Worm (Caenorhabditis elegans) whole organism, young adult: ENCODE data around the gene npa-1.

Experiments
- B0019.2 ChIP-seq: fragments of 200-800 bp; sonication (Bioruptor generic); conservative IDR thresholded peaks from 2 replicates; pipeline ENCODE4 v1.3.6; 2022; ENCODE audit warnings: missing genetic modification reagents, missing genetic modification characterization, missing compliant biosample characterization
- B0336.3 ChIP-seq: fragments of 200-800 bp; sonication (Bioruptor generic); IDR thresholded peaks from 2 replicates; pipeline ENCODE4 v1.3.6; 2022; ENCODE audit warnings: missing genetic modification characterization, missing compliant biosample characterization
- F10E7.11 ChIP-seq: sonication (generic microtip); optimal IDR thresholded peaks from 2 replicates; lab custom pipeline; 2017; ENCODE audit warnings: mild to moderate bottlenecking, missing genetic modification characterization, moderate library complexity, missing compliant biosample characterization
- F37B4.10 ChIP-seq: fragments of 200-800 bp; sonication (Bioruptor generic); IDR thresholded peaks from 2 replicates; pipeline ENCODE4 v1.3.6; 2022; ENCODE audit warnings: missing genetic modification characterization, missing compliant biosample characterization
- F39B2.1 ChIP-seq: fragments of 200-800 bp; sonication (Bioruptor generic); IDR thresholded peaks from 2 replicates; pipeline ENCODE4 v1.3.6; 2022; ENCODE audit warnings: missing genetic modification reagents, missing genetic modification characterization, missing compliant biosample characterization
- F57A8.1 ChIP-seq: fragments of 200-800 bp; sonication (Bioruptor generic); optimal IDR thresholded peaks from 2 replicates; lab custom pipeline; 2018; ENCODE audit warnings: mild to moderate bottlenecking, missing genetic modification characterization, moderate library complexity, missing compliant biosample characterization
- F57C9.4 ChIP-seq: sonication (generic microtip); optimal IDR thresholded peaks from 2 replicates; lab custom pipeline; 2017; ENCODE audit warnings: mild to moderate bottlenecking, missing genetic modification characterization, missing compliant biosample characterization
- K11D2.4 ChIP-seq: fragments of 200-800 bp; sonication (Bioruptor generic); IDR thresholded peaks from 2 replicates; pipeline ENCODE4 v1.3.6; 2022; ENCODE audit warnings: missing genetic modification reagents, missing genetic modification characterization, missing compliant biosample characterization
- K12H6.12 ChIP-seq: fragments of 200-800 bp; sonication (Bioruptor generic); optimal IDR thresholded peaks from 2 replicates; lab custom pipeline; 2018; ENCODE audit warnings: mild to moderate bottlenecking, missing genetic modification characterization, missing compliant biosample characterization
- ZK185.1 ChIP-seq: sonication (generic microtip); optimal IDR thresholded peaks from 2 replicates; lab custom pipeline; 2016; ENCODE audit warnings: mild to moderate bottlenecking, missing genetic modification characterization, missing compliant biosample characterization; ENCODE audit not compliant: poor library complexity, severe bottlenecking
- aptf-3 ChIP-seq: fragments of 200-800 bp; sonication (Bioruptor generic); IDR thresholded peaks from 2 replicates; pipeline ENCODE4 v1.3.6; 2022; ENCODE audit warnings: missing genetic modification characterization, missing compliant biosample characterization
- athp-1 ChIP-seq: sonication (generic microtip); optimal IDR thresholded peaks from 2 replicates; lab custom pipeline; 2017; ENCODE audit warnings: mild to moderate bottlenecking, missing genetic modification characterization, missing compliant biosample characterization
- attf-3 ChIP-seq: fragments of 200-800 bp; sonication (Bioruptor generic); conservative IDR thresholded peaks from 2 replicates; pipeline ENCODE4 v1.3.6; 2022; ENCODE audit warnings: missing genetic modification reagents, missing genetic modification characterization, missing compliant biosample characterization
- attf-6 ChIP-seq: fragments of 200-800 bp; sonication (Bioruptor generic); IDR thresholded peaks from 2 replicates; pipeline ENCODE4 v1.3.6; 2022; ENCODE audit warnings: missing genetic modification reagents, missing genetic modification characterization, missing compliant biosample characterization
- cebp-2 ChIP-seq: fragments of 200-800 bp; sonication (Bioruptor generic); IDR thresholded peaks from 2 replicates; pipeline ENCODE4 v1.3.6; 2022; ENCODE audit warnings: missing genetic modification characterization, missing compliant biosample characterization
- ceh-100 ChIP-seq: fragments of 200-800 bp; sonication (Bioruptor generic); IDR thresholded peaks from 2 replicates; pipeline ENCODE4 v1.3.6; 2022; ENCODE audit warnings: missing genetic modification reagents, missing genetic modification characterization, missing compliant biosample characterization
- ceh-40 ChIP-seq: fragments of 200-800 bp; sonication (Bioruptor generic); IDR thresholded peaks from 2 replicates; pipeline ENCODE4 v1.3.6; 2022; ENCODE audit warnings: missing genetic modification characterization, missing compliant biosample characterization
- ceh-79 ChIP-seq: sonication (generic microtip); optimal IDR thresholded peaks from 2 replicates; lab custom pipeline; 2017; ENCODE audit warnings: mild to moderate bottlenecking, missing genetic modification characterization, missing compliant biosample characterization
- efl-1 ChIP-seq: fragments of 150-350 bp; optimal IDR thresholded peaks from 2 replicates; lab custom pipeline; 2014; ENCODE audit warnings: missing biosample characterization, missing genetic modification reagents, missing genetic modification characterization
- egl-18 ChIP-seq: fragments of 200-800 bp; sonication (Bioruptor generic); IDR thresholded peaks from 2 replicates; pipeline ENCODE4 v1.3.6; 2022; ENCODE audit warnings: missing genetic modification reagents, missing genetic modification characterization, missing compliant biosample characterization
- ekl-4 ChIP-seq: fragments of 200-800 bp; sonication (Bioruptor generic); IDR thresholded peaks from 2 replicates; pipeline ENCODE4 v1.3.6; 2022; ENCODE audit warnings: missing genetic modification reagents, missing genetic modification characterization, missing compliant biosample characterization
- him-1 ChIP-seq: sonication (generic microtip); optimal IDR thresholded peaks from 2 replicates; lab custom pipeline; 2016; ENCODE audit warnings: missing genotype, missing genetic modification reagents, missing genetic modification characterization, missing compliant biosample characterization
- hrde-1 ChIP-seq: sonication (generic microtip); optimal IDR thresholded peaks from 2 replicates; lab custom pipeline; 2016; ENCODE audit warnings: missing genetic modification characterization, mild to moderate bottlenecking, missing compliant biosample characterization, moderate library complexity, missing genotype, missing genetic modification reagents, borderline replicate concordance
- hsf-1 ChIP-seq: fragments of 200-800 bp; sonication (Bioruptor generic); IDR thresholded peaks from 2 replicates; pipeline ENCODE4 v1.3.6; 2022; ENCODE audit warnings: missing genetic modification reagents, missing genetic modification characterization, missing compliant biosample characterization
- lin-54 ChIP-seq: fragments of 200-800 bp; sonication (Bioruptor generic); optimal IDR thresholded peaks from 2 replicates; lab custom pipeline; 2018; ENCODE audit warnings: mild to moderate bottlenecking, missing genetic modification characterization, missing compliant biosample characterization
- lir-1 ChIP-seq: fragments of 200-800 bp; sonication (Bioruptor generic); conservative IDR thresholded peaks from 2 replicates; pipeline ENCODE4 v1.3.6; 2022; ENCODE audit warnings: missing genetic modification reagents, missing genetic modification characterization, missing compliant biosample characterization
- lsy-27 ChIP-seq: sonication (generic microtip); optimal IDR thresholded peaks from 2 replicates; lab custom pipeline; 2017; ENCODE audit warnings: missing genetic modification characterization, mild to moderate bottlenecking, missing compliant biosample characterization, antibody characterized with exemption, missing genotype, borderline replicate concordance; ENCODE audit not compliant: insufficient read depth
- madf-6 ChIP-seq: fragments of 200-800 bp; sonication (Bioruptor generic); IDR thresholded peaks from 2 replicates; pipeline ENCODE4 v1.3.6; 2022; ENCODE audit warnings: missing genetic modification reagents, missing genetic modification characterization, missing compliant biosample characterization
- nhr-90 ChIP-seq: sonication (generic microtip); optimal IDR thresholded peaks from 2 replicates; lab custom pipeline; 2016; ENCODE audit warnings: missing genotype, mild to moderate bottlenecking, missing genetic modification characterization, missing compliant biosample characterization
- pbrm-1 ChIP-seq: fragments of 200-800 bp; sonication (Bioruptor generic); IDR thresholded peaks from 2 replicates; pipeline ENCODE4 v1.3.6; 2022; ENCODE audit warnings: missing genetic modification reagents, missing genetic modification characterization, missing compliant biosample characterization
- repo-1 ChIP-seq: sonication (generic microtip); optimal IDR thresholded peaks from 2 replicates; lab custom pipeline; 2017; ENCODE audit warnings: mild to moderate bottlenecking, missing genetic modification characterization, missing compliant biosample characterization
- rpc-1 ChIP-seq, 2 experiments: fragments of 150-350 bp in 1 of 2; sonication (generic microtip) in 1 of 2; optimal IDR thresholded peaks; 2 replicates each; lab custom pipeline; 2014 to 2018; ENCODE audit warnings: missing biosample characterization in 1 of 2, missing genetic modification characterization in 1 of 2, missing genetic modification reagents in 1 of 2, missing genotype in 1 of 2
- sea-2 ChIP-seq: fragments of 200-800 bp; sonication (Bioruptor generic); IDR thresholded peaks from 2 replicates; pipeline ENCODE4 v1.3.6; 2022; ENCODE audit warnings: missing genetic modification characterization, missing compliant biosample characterization
- snpc-1.1 ChIP-seq: sonication (generic microtip); optimal IDR thresholded peaks from 2 replicates; lab custom pipeline; 2017; ENCODE audit warnings: missing genetic modification characterization, mild to moderate bottlenecking, missing compliant biosample characterization, antibody characterized with exemption, moderate library complexity, missing genotype, missing genetic modification reagents; ENCODE audit not compliant: insufficient read depth
- snpc-1.3 ChIP-seq: sonication (generic microtip); optimal IDR thresholded peaks from 2 replicates; lab custom pipeline; 2017; ENCODE audit warnings: missing genetic modification characterization, mild to moderate bottlenecking, missing compliant biosample characterization, antibody characterized with exemption, moderate library complexity, missing genotype, missing genetic modification reagents; ENCODE audit not compliant: insufficient read depth
- snpc-4 ChIP-seq, 5 experiments: fragments of 150-350 bp in 1 of 5; sonication (generic microtip) in 4 of 5; optimal IDR thresholded peaks; 2 replicates each; lab custom pipeline; 2014 to 2018; ENCODE audit warnings: missing genetic modification characterization in 5 of 5, missing biosample characterization in 3 of 5, antibody characterized with exemption in 2 of 5, mild to moderate bottlenecking in 2 of 5, missing compliant biosample characterization in 2 of 5, missing genotype in 2 of 5, moderate library complexity in 2 of 5, missing genetic modification reagents in 1 of 5
- somi-1 ChIP-seq: fragments of 200-800 bp; sonication (Bioruptor generic); optimal IDR thresholded peaks from 2 replicates; lab custom pipeline; 2018; ENCODE audit warnings: mild to moderate bottlenecking, missing genetic modification characterization, missing compliant biosample characterization
- sptf-2 ChIP-seq: fragments of 200-800 bp; sonication (Bioruptor generic); optimal IDR thresholded peaks from 2 replicates; lab custom pipeline; 2018; ENCODE audit warnings: mild to moderate bottlenecking, missing genetic modification characterization, missing compliant biosample characterization
- tbx-9 ChIP-seq: sonication (generic microtip); optimal IDR thresholded peaks from 2 replicates; lab custom pipeline; 2016; ENCODE audit warnings: borderline replicate concordance, missing genetic modification characterization, inconsistent platforms, missing compliant biosample characterization
- unc-62 ChIP-seq: fragments of 150-350 bp; optimal IDR thresholded peaks from 2 replicates; lab custom pipeline; 2014; ENCODE audit warnings: missing biosample characterization, missing genetic modification reagents, missing genetic modification characterization
- zfh-2 ChIP-seq: fragments of 200-800 bp; sonication (Bioruptor generic); conservative IDR thresholded peaks from 2 replicates; pipeline ENCODE4 v1.3.6; 2022; ENCODE audit warnings: missing genetic modification reagents, missing genetic modification characterization, missing compliant biosample characterization
- ztf-22 ChIP-seq: fragments of 200-800 bp; sonication (Bioruptor generic); optimal IDR thresholded peaks from 2 replicates; lab custom pipeline; 2018; ENCODE audit warnings: mild to moderate bottlenecking, missing genetic modification characterization, moderate library complexity, missing compliant biosample characterization
- ztf-25 ChIP-seq: fragments of 200-800 bp; sonication (Bioruptor generic); IDR thresholded peaks from 2 replicates; pipeline ENCODE4 v1.3.6; 2022; ENCODE audit warnings: missing genetic modification reagents, missing genetic modification characterization, missing compliant biosample characterization
- ztf-26 ChIP-seq: sonication (generic microtip); optimal IDR thresholded peaks from 2 replicates; lab custom pipeline; 2017; ENCODE audit warnings: missing genetic modification characterization, missing compliant biosample characterization

The npa-1 gene

DNA sequence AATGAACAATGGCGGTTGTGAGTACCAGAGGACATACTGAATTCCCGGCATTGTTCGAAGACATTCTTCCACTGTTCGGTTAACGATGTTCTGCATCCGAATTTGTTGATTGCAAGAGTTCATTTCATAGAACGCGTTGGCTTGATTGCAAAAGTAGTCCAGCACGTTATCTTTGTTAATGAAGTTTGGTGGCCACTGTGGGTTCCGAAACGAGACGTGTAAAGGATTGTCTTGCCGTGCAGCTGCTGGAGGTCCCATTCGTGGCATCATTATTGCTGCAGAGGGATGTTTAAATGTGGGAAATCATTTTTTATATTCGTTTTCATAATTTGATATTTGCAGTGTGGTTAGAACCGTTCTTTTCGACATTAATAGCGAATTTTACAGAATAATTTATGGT is 16.2 kb upstream of the npa-1 start, which contains the start of gene mdt-6:
TSS of gene mdt-6 (minus strand) at position 275 of the 400 bp plus-strand sequence.
- no peak for TF ChIP-seq F10E7.11 (tag; lab: Kevin White, UChicago)
- TF ChIP-seq ekl-4 (GFP tag; lab: Robert Waterston, UW) = peak; percentile 13; the same call in 1 of the 2 replicates
- 0 out of 2 replicates have a peak, but pooled peaks have one; percentile 31 for TF ChIP-seq hsf-1 (GFP tag; lab: Robert Waterston, UW)
- TF ChIP-seq madf-6 (GFP tag; lab: Robert Waterston, UW) = peak; percentile 51; the same call in 1 of the 2 replicates
- no peak for TF ChIP-seq ceh-79 (tag; lab: Kevin White, UChicago)
- peak; percentile 53 for TF ChIP-seq B0336.3 (GFP tag; lab: Robert Waterston, UW)
- TF ChIP-seq lin-54 (GFP tag; lab: Kevin White, UChicago) = peak; percentile 18
- TF ChIP-seq ztf-26 (tag; lab: Kevin White, UChicago) = no peak

DNA sequence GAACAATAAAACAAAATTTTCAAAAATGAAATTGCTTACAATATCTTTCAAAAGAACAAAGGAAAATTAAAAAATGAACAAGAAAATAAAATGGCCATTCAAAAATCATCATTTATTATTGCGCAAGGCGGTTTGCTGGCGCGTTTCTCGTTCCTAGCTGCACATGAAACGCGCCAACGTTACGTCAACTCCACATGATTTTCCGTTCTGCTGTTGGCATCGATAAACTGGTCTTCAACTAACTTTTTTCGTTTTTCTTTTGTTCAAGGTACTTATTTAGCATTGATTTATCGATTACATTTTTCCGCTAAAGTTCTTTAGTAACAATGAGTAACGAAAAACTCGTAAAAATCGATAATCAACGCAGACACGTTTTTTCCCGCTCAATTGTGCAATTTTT is 15.2 kb upstream of the npa-1 start, which contains the start of the genes Y57E12AL.6 and Y57E12AL.1:
TSS of gene Y57E12AL.6 (minus strand) at position 75 of the 400 bp plus-strand sequence.
TSS of gene Y57E12AL.1 (plus strand) at position 135 of the 400 bp plus-strand sequence.
- TF ChIP-seq F37B4.10 = no peak
- TF ChIP-seq lsy-27 = no peak
- 0 out of 2 replicates have a peak, but pooled peaks have one; percentile 24 for TF ChIP-seq lir-1 (GFP tag; lab: Robert Waterston, UW)
- 0 out of 2 replicates have a peak, but pooled peaks have one; percentile 11 for TF ChIP-seq ceh-100 (GFP tag; lab: Robert Waterston, UW)
- peak; percentile 55 for TF ChIP-seq efl-1
- TF ChIP-seq zfh-2 (GFP tag; lab: Robert Waterston, UW) = 0 out of 2 replicates have a peak, but pooled peaks have one; percentile 15
- TF ChIP-seq ztf-22 = no peak
- TF ChIP-seq athp-1 (tag; lab: Kevin White, UChicago) = peak; percentile 33
- TF ChIP-seq F57C9.4 (tag; lab: Kevin White, UChicago) = no peak
- peak; percentile 78 for TF ChIP-seq ZK185.1 (tag; lab: Kevin White, UChicago)
- peak; percentile 82 for TF ChIP-seq lin-54 (GFP tag; lab: Kevin White, UChicago)
- no peak for TF ChIP-seq F39B2.1 (GFP tag; lab: Robert Waterston, UW)
- no peak for TF ChIP-seq unc-62
- TF ChIP-seq snpc-1.1 (tag; lab: Kevin White, UChicago) = peak; percentile 71
- TF ChIP-seq madf-6 (GFP tag; lab: Robert Waterston, UW) = peak; percentile 69
- TF ChIP-seq nhr-90 (tag; lab: Kevin White, UChicago) = no peak
- TF ChIP-seq B0019.2 (GFP tag; lab: Robert Waterston, UW) = no peak
- peak; percentile 46; the same call in 1 of the 2 replicates for TF ChIP-seq pbrm-1 (GFP tag; lab: Robert Waterston, UW)
- no peak for TF ChIP-seq sptf-2 (GFP tag; lab: Kevin White, UChicago)
- peak; percentile 78 for TF ChIP-seq K11D2.4
- TF ChIP-seq F10E7.11 (tag; lab: Kevin White, UChicago) = no peak
- no peak for TF ChIP-seq ztf-25 (GFP tag; lab: Robert Waterston, UW)
- no peak for TF ChIP-seq him-1 (tag; lab: Kevin White, UChicago)
- no peak for TF ChIP-seq aptf-3 (GFP tag; lab: Robert Waterston, UW)
- TF ChIP-seq K12H6.12 (tag; lab: Kevin White, UChicago) = peak; percentile 52
- TF ChIP-seq sea-2 (GFP tag; lab: Robert Waterston, UW) = no peak
- no peak for TF ChIP-seq ceh-40 (GFP tag; lab: Robert Waterston, UW)
- no peak for TF ChIP-seq egl-18 (GFP tag; lab: Robert Waterston, UW)
- no peak for TF ChIP-seq F57A8.1 (GFP tag; lab: Kevin White, UChicago)
- TF ChIP-seq snpc-1.3 (tag; lab: Kevin White, UChicago) = peak; percentile 25
- no peak for TF ChIP-seq cebp-2
- TF ChIP-seq snpc-4 (GFP tag; optimal IDR thresholded peaks at IDR 0.05; lab: Kevin White, UChicago) = peak; percentile 58
- TF ChIP-seq snpc-4 (tag; optimal IDR thresholded peaks at IDR 0.05; lab: Kevin White, UChicago) = peak; percentile 73 to 83 (median 81)
- peak; percentile 48 for TF ChIP-seq repo-1 (tag; lab: Kevin White, UChicago)
- TF ChIP-seq hrde-1 (tag; lab: Kevin White, UChicago) = no peak
- TF ChIP-seq rpc-1 (optimal IDR thresholded peaks at IDR 0.05; lab: Kevin White, UChicago) = no peak
- no peak for TF ChIP-seq rpc-1 (tag; optimal IDR thresholded peaks at IDR 0.05; lab: Kevin White, UChicago)
- TF ChIP-seq attf-3 (GFP tag; lab: Robert Waterston, UW) = peak; percentile 51; the same call in 1 of the 2 replicates
- TF ChIP-seq somi-1 (GFP tag; lab: Kevin White, UChicago) = peak; percentile 66
- TF ChIP-seq attf-6 (GFP tag; lab: Robert Waterston, UW) = no peak
- TF ChIP-seq tbx-9 = no peak
